Fruit fly (Drosophila melanogaster) whole organism, adult: ENCODE results near the gene CG34165.

Experiments used
- CG11617 ChIP-seq: fragments of 200-800 bp; sonication (Bioruptor generic); optimal IDR thresholded peaks from 2 replicates; lab custom pipeline; 2017; ENCODE audit warnings: mild to moderate bottlenecking, missing biosample characterization, missing genetic modification reagents, missing genetic modification characterization
- CG12768 ChIP-seq: fragments of 200-800 bp; sonication (Bioruptor generic); optimal IDR thresholded peaks from 2 replicates; lab custom pipeline; 2017; ENCODE audit warnings: missing biosample characterization, missing genetic modification characterization, mild to moderate bottlenecking, moderate library complexity, missing genetic modification reagents
- CG14711 ChIP-seq: fragments of 200-800 bp; sonication (Bioruptor generic); optimal IDR thresholded peaks from 2 replicates; lab custom pipeline; 2018; ENCODE audit warnings: missing biosample characterization, mild to moderate bottlenecking, missing genetic modification characterization, moderate library complexity
- CG1620 ChIP-seq: fragments of 200-800 bp; sonication (Bioruptor generic); optimal IDR thresholded peaks from 2 replicates; lab custom pipeline; 2016; ENCODE audit warnings: missing biosample characterization, missing genetic modification characterization
- CG33017 ChIP-seq: fragments of 200-800 bp; sonication (Bioruptor generic); optimal IDR thresholded peaks from 2 replicates; lab custom pipeline; 2018; ENCODE audit warnings: missing biosample characterization, mild to moderate bottlenecking, missing genetic modification characterization, moderate library complexity
- CG5204 ChIP-seq: fragments of 200-800 bp; sonication (Bioruptor generic); optimal IDR thresholded peaks from 2 replicates; lab custom pipeline; 2016; ENCODE audit warnings: missing biosample characterization, missing genetic modification characterization
- CG7045 ChIP-seq: fragments of 200-800 bp; sonication (Bioruptor generic); optimal IDR thresholded peaks from 2 replicates; lab custom pipeline; 2017; ENCODE audit warnings: missing biosample characterization, mild to moderate bottlenecking, missing genetic modification characterization
- CG7101 ChIP-seq: fragments of 200-800 bp; sonication (Bioruptor generic); optimal IDR thresholded peaks from 2 replicates; lab custom pipeline; 2018; ENCODE audit warnings: missing biosample characterization, mild to moderate bottlenecking, missing genetic modification characterization, moderate library complexity
- Clk ChIP-seq: fragments of 200-800 bp; sonication (Bioruptor generic); optimal IDR thresholded peaks from 2 replicates; lab custom pipeline; 2017; ENCODE audit warnings: missing biosample characterization, missing genetic modification characterization
- Crg-1 ChIP-seq: fragments of 200-800 bp; sonication (Bioruptor generic); optimal IDR thresholded peaks from 2 replicates; lab custom pipeline; 2016; ENCODE audit warnings: missing biosample characterization, missing genetic modification characterization
- Hr96 ChIP-seq: fragments of 200-800 bp; sonication (Bioruptor generic); optimal IDR thresholded peaks from 2 replicates; lab custom pipeline; 2016; ENCODE audit warnings: missing biosample characterization, missing genetic modification characterization
- Mnt ChIP-seq: fragments of 200-800 bp; sonication (Bioruptor generic); optimal IDR thresholded peaks from 2 replicates; lab custom pipeline; 2016; ENCODE audit warnings: missing biosample characterization, mild to moderate bottlenecking, missing genetic modification characterization
- bab1 ChIP-seq: fragments of 200-800 bp; sonication (Bioruptor generic); optimal IDR thresholded peaks from 3 replicates; lab custom pipeline; 2019; ENCODE audit warnings: missing biosample characterization, mild to moderate bottlenecking, missing genetic modification characterization, moderate library complexity
- cic ChIP-seq: fragments of 200-800 bp; sonication (Bioruptor generic); optimal IDR thresholded peaks from 2 replicates; lab custom pipeline; 2017; ENCODE audit warnings: missing biosample characterization, mild to moderate bottlenecking, missing genetic modification characterization, moderate library complexity
- cnc ChIP-seq, 2 experiments: fragments of >200 bp; optimal IDR thresholded peaks; 2 replicates each; lab custom pipeline; 2017
- kay ChIP-seq: fragments of 200-800 bp; sonication (Bioruptor generic); peaks from one replicate; lab custom pipeline; 2016; ENCODE audit warnings: missing biosample characterization, missing genetic modification characterization, borderline replicate concordance
- ovo ChIP-seq: fragments of 200-800 bp; sonication (Bioruptor generic); optimal IDR thresholded peaks from 2 replicates; lab custom pipeline; 2016; ENCODE audit warnings: missing biosample characterization, missing genetic modification characterization
- pad ChIP-seq: fragments of 200-800 bp; sonication (Bioruptor generic); optimal IDR thresholded peaks from 3 replicates; lab custom pipeline; 2017; ENCODE audit warnings: missing biosample characterization, missing genetic modification characterization, mild to moderate bottlenecking, moderate library complexity, missing genetic modification reagents
- tj ChIP-seq: fragments of 200-800 bp; sonication (Bioruptor generic); optimal IDR thresholded peaks from 3 replicates; lab custom pipeline; 2017; ENCODE audit warnings: missing biosample characterization, mild to moderate bottlenecking, missing genetic modification characterization, moderate library complexity
- toe ChIP-seq: fragments of 200-800 bp; sonication (Bioruptor generic); optimal IDR thresholded peaks from 2 replicates; lab custom pipeline; 2016; ENCODE audit warnings: missing biosample characterization, missing genetic modification characterization

CG34165 gene

dm6 chr2L:14685637-14686232 lies 27.8 kb upstream of the CG34165 start:
- TF ChIP-seq CG7045 (peak; percentile 87), Clk (GFP tag; lab: Kevin White, UChicago) (peak; percentile 77), cic (peak; percentile 77), Crg-1 (GFP tag; lab: Kevin White, UChicago) (peak; percentile 96), cnc (optimal IDR thresholded peaks at IDR 0.05; lab: Kevin White, UChicago) (no peak), CG33017 (tag; lab: Kevin White, UChicago) (peak; percentile 63), bab1 (GFP tag; lab: Kevin White, UChicago) (no peak), toe (GFP tag; lab: Kevin White, UChicago) (peak; percentile 71), CG14711 (tag; lab: Kevin White, UChicago) (peak; percentile 71), kay (peak; percentile 98), Mnt (peak; percentile 75), Hr96 (GFP tag; lab: Kevin White, UChicago) (peak; percentile 76), tj (GFP tag; lab: Kevin White, UChicago) (peak; percentile 43), CG1620 (peak; percentile 92), CG7101 (tag; lab: Kevin White, UChicago) (peak; percentile 90), CG12768 (GFP tag; lab: Kevin White, UChicago) (peak; percentile 76), CG5204 (GFP tag; lab: Kevin White, UChicago) (peak; percentile 73), ovo (peak; percentile 97), CG11617 (GFP tag; lab: Kevin White, UChicago) (peak; percentile 78), pad (GFP tag; lab: Kevin White, UChicago) (peak; percentile 74)

dm6 chr2L:14687359-14687758 lies 26.2 kb upstream of the CG34165 start:
- TF ChIP-seq cnc (optimal IDR thresholded peaks at IDR 0.05; lab: Kevin White, UChicago) (no peak), CG7045 (no peak), Mnt (no peak), ovo (no peak), Clk (GFP tag; lab: Kevin White, UChicago) (no peak), CG5204 (GFP tag; lab: Kevin White, UChicago) (no peak), pad (GFP tag; lab: Kevin White, UChicago) (no peak), CG33017 (tag; lab: Kevin White, UChicago) (no peak), CG12768 (GFP tag; lab: Kevin White, UChicago) (no peak), CG7101 (tag; lab: Kevin White, UChicago) (no peak)

- TF ChIP-seq toe (GFP tag; lab: Kevin White, UChicago) (no peak), CG1620 (no peak), CG5204 (GFP tag; lab: Kevin White, UChicago) (no peak), tj (GFP tag; lab: Kevin White, UChicago) (no peak), cnc (optimal IDR thresholded peaks at IDR 0.05; lab: Kevin White, UChicago) (no peak), CG7045 (no peak), bab1 (GFP tag; lab: Kevin White, UChicago) (no peak), CG11617 (GFP tag; lab: Kevin White, UChicago) (no peak), Hr96 (GFP tag; lab: Kevin White, UChicago) (no peak), Clk (GFP tag; lab: Kevin White, UChicago) (no peak), kay (no peak), Mnt (no peak), CG14711 (tag; lab: Kevin White, UChicago) (no peak)
Observed at dm6 chr2L:14688274-14688840, 25.2 kb upstream of the CG34165 start.

dm6 chr2L:14688922-14689711 lies 24.4 kb upstream of the CG34165 start, which contains the start of gene osp:
Gene osp (minus strand): TSS chr2L:14689340.
- no peak for TF ChIP-seq cnc (optimal IDR thresholded peaks at IDR 0.05; lab: Kevin White, UChicago)
- peak; percentile 88 for TF ChIP-seq CG7045
- peak; percentile 85 for TF ChIP-seq CG12768 (GFP tag; lab: Kevin White, UChicago)
- TF ChIP-seq CG7101 (tag; lab: Kevin White, UChicago) = peak; percentile 98
- peak; percentile 98 for TF ChIP-seq CG33017 (tag; lab: Kevin White, UChicago)
- TF ChIP-seq ovo = peak; percentile 56
- peak; percentile 20 for TF ChIP-seq CG1620
- peak; percentile 97 for TF ChIP-seq bab1 (GFP tag; lab: Kevin White, UChicago)
- TF ChIP-seq Clk (GFP tag; lab: Kevin White, UChicago) = peak; percentile 16
- peak; percentile 65 for TF ChIP-seq pad (GFP tag; lab: Kevin White, UChicago)
- peak; percentile 76 for TF ChIP-seq tj (GFP tag; lab: Kevin White, UChicago)
- TF ChIP-seq Crg-1 (GFP tag; lab: Kevin White, UChicago) = peak; percentile 4
- TF ChIP-seq Hr96 (GFP tag; lab: Kevin White, UChicago) = peak; percentile 3
- no peak for TF ChIP-seq CG5204 (GFP tag; lab: Kevin White, UChicago)
- peak; percentile 53 for TF ChIP-seq toe (GFP tag; lab: Kevin White, UChicago)
- TF ChIP-seq cic = peak; percentile 24
- peak; percentile 55 for TF ChIP-seq CG11617 (GFP tag; lab: Kevin White, UChicago)
- peak; percentile 97 for TF ChIP-seq CG14711 (tag; lab: Kevin White, UChicago)
- peak; percentile 8 for TF ChIP-seq kay
- peak; percentile 71 for TF ChIP-seq Mnt

dm6 chr2L:14690285-14690684 lies 23.3 kb upstream of the CG34165 start:
- peak; percentile 50 for TF ChIP-seq kay
- no peak for TF ChIP-seq tj (GFP tag; lab: Kevin White, UChicago)
